Fruit fly (Drosophila melanogaster) Kc167 (cell line): Measurements from ENCODE around the gene Sirt6.

Experiments
- Myc ChIP-seq: fragments of >200 bp; optimal IDR thresholded peaks from 2 replicates; lab custom pipeline; 2017; ENCODE audit warnings: missing external identifiers
- Sin3A ChIP-seq: fragments of >200 bp; optimal IDR thresholded peaks from 2 replicates; lab custom pipeline; 2018; ENCODE audit warnings: missing external identifiers
- h ChIP-seq: fragments of >200 bp; optimal IDR thresholded peaks from 3 replicates; lab custom pipeline; 2018; ENCODE audit warnings: missing external identifiers
- insv ChIP-seq: fragments of >200 bp; optimal IDR thresholded peaks from 3 replicates; lab custom pipeline; 2018; ENCODE audit warnings: missing external identifiers
- psq ChIP-seq: fragments of >200 bp; optimal IDR thresholded peaks from 2 replicates; lab custom pipeline; 2017; ENCODE audit warnings: missing external identifiers
- ttk ChIP-seq: sonication (Bioruptor generic); optimal IDR thresholded peaks from 2 replicates; lab custom pipeline; 2017; ENCODE audit warnings: missing external identifiers

The Sirt6 gene

dm6 chr3R:10266624-10267492, 5.2 kb upstream of the Sirt6 start:
- TF ChIP-seq h (lab: Kevin White, UChicago) (no peak), Sin3A (lab: Kevin White, UChicago) (no peak), psq (lab: Kevin White, UChicago) (no peak), insv (no peak), ttk (lab: Kevin White, UChicago) (no peak), Myc (lab: Kevin White, UChicago) (no peak)

dm6 chr3R:10265552-10266137, 4.0 kb upstream of the Sirt6 start:
- TF ChIP-seq Myc (lab: Kevin White, UChicago) (no peak), h (lab: Kevin White, UChicago) (no peak)

dm6 chr3R:10264601-10265421, 3.2 kb upstream of the Sirt6 start:
- no peak for TF ChIP-seq insv
- TF ChIP-seq Sin3A (lab: Kevin White, UChicago): no peak
- no peak for TF ChIP-seq ttk (lab: Kevin White, UChicago)
- no peak for TF ChIP-seq Myc (lab: Kevin White, UChicago)
- no peak for TF ChIP-seq psq (lab: Kevin White, UChicago)
- TF ChIP-seq h (lab: Kevin White, UChicago): no peak

dm6 chr3R:10263972-10264536, 2.4 kb upstream of the Sirt6 start, which contains the start of gene Nuak:
Nuak (plus strand) TSS chr3R:10264306.
- no peak for TF ChIP-seq h (lab: Kevin White, UChicago)
- no peak for TF ChIP-seq psq (lab: Kevin White, UChicago)
- no peak for TF ChIP-seq Myc (lab: Kevin White, UChicago)

dm6 chr3R:10251846-10252245, 9.8 kb downstream of the Sirt6 start:
- TF ChIP-seq insv (no peak), Sin3A (lab: Kevin White, UChicago) (no peak), ttk (lab: Kevin White, UChicago) (no peak), psq (lab: Kevin White, UChicago) (no peak), h (lab: Kevin White, UChicago) (no peak), Myc (lab: Kevin White, UChicago) (no peak)

dm6 chr3R:10251218-10251617, 10.4 kb downstream of the Sirt6 start, which contains the start of gene CG3999:
CG3999 (plus strand) TSS chr3R:10251518.
- TF ChIP-seq psq (lab: Kevin White, UChicago) (no peak), Sin3A (lab: Kevin White, UChicago) (no peak), Myc (lab: Kevin White, UChicago) (no peak), h (lab: Kevin White, UChicago) (no peak), insv (no peak), ttk (lab: Kevin White, UChicago) (no peak)

dm6 chr3R:10227990-10228389, 33.7 kb downstream of the Sirt6 start:
- TF ChIP-seq h (lab: Kevin White, UChicago) (no peak), insv (no peak), Sin3A (lab: Kevin White, UChicago) (no peak), Myc (lab: Kevin White, UChicago) (no peak), psq (lab: Kevin White, UChicago) (no peak), ttk (lab: Kevin White, UChicago) (no peak)

- no peak for TF ChIP-seq Sin3A (lab: Kevin White, UChicago)
- TF ChIP-seq Myc (lab: Kevin White, UChicago): no peak
- no peak for TF ChIP-seq h (lab: Kevin White, UChicago)
- no peak for TF ChIP-seq insv
- no peak for TF ChIP-seq ttk (lab: Kevin White, UChicago)
- no peak for TF ChIP-seq psq (lab: Kevin White, UChicago)
These were observed 35.3 kb downstream of the Sirt6 start for dm6 chr3R:10226132-10227023.

dm6 chr3R:10225390-10225789, 36.3 kb downstream of the Sirt6 start, which contains the start of gene CG42795:
CG42795 (plus strand) TSS chr3R:10225690.
- TF ChIP-seq Myc (lab: Kevin White, UChicago) (no peak), Sin3A (lab: Kevin White, UChicago) (no peak), ttk (lab: Kevin White, UChicago) (no peak), psq (lab: Kevin White, UChicago) (no peak), insv (no peak), h (lab: Kevin White, UChicago) (no peak)

- TF ChIP-seq h (lab: Kevin White, UChicago): no peak
- no peak for TF ChIP-seq ttk (lab: Kevin White, UChicago)
- TF ChIP-seq Myc (lab: Kevin White, UChicago): no peak
- TF ChIP-seq Sin3A (lab: Kevin White, UChicago): no peak
- TF ChIP-seq insv: no peak
- no peak for TF ChIP-seq psq (lab: Kevin White, UChicago)
These were observed 37.1 kb downstream of the Sirt6 start, which contains the start of the genes CG12817 and CG34107 for dm6 chr3R:10224594-10224993. CG12817 (minus strand) TSS chr3R:10224725. CG34107 (plus strand) TSS chr3R:10224909.
